Worm (Caenorhabditis elegans) whole organism, L4 larva: ENCODE data around the gene gpb-1.
"Not testable (repeated sequence)": the region's sequence is repeated elsewhere in the genome, so short reads cannot be mapped to it uniquely, and the experiment has no call there.

Experiments used
- D1046.2 ChIP-seq: fragments of 200-800 bp; sonication (Bioruptor generic); IDR thresholded peaks from 2 replicates; pipeline ENCODE4 v1.3.6; 2022; ENCODE audit warnings: missing genetic modification characterization, missing compliant biosample characterization
- F10B5.3 ChIP-seq: sonication (generic microtip); optimal IDR thresholded peaks from 2 replicates; lab custom pipeline; 2016; ENCODE audit warnings: mild to moderate bottlenecking, missing genetic modification characterization, missing compliant biosample characterization
- F26F4.8 ChIP-seq: fragments of 200-800 bp; sonication (Bioruptor generic); conservative IDR thresholded peaks from 2 replicates; pipeline ENCODE4 v1.3.6; 2022; ENCODE audit warnings: missing genetic modification characterization, missing compliant biosample characterization
- F37D6.2 ChIP-seq: sonication (generic microtip); optimal IDR thresholded peaks from 2 replicates; lab custom pipeline; 2016; ENCODE audit warnings: mild to moderate bottlenecking, missing genetic modification characterization, missing compliant biosample characterization
- F44E2.7 ChIP-seq: fragments of 200-800 bp; sonication (Bioruptor generic); IDR thresholded peaks from 2 replicates; pipeline ENCODE4 v2.1.2; 2022; ENCODE audit warnings: missing genetic modification characterization, missing compliant biosample characterization
- T20F7.1 ChIP-seq: fragments of 200-800 bp; sonication (Bioruptor generic); optimal IDR thresholded peaks from 2 replicates; lab custom pipeline; 2018; ENCODE audit warnings: mild to moderate bottlenecking, missing genetic modification characterization, missing compliant biosample characterization
- Y105C5A.15 ChIP-seq: fragments of 200-800 bp; sonication (Bioruptor generic); IDR thresholded peaks from 2 replicates; pipeline ENCODE4 v1.3.6; 2022; ENCODE audit warnings: missing genetic modification characterization, missing compliant biosample characterization
- Y48G9A.11 ChIP-seq: fragments of 200-800 bp; sonication (Bioruptor generic); IDR thresholded peaks from 2 replicates; pipeline ENCODE4 v1.3.6; 2022; ENCODE audit warnings: missing genetic modification reagents, missing genetic modification characterization, missing compliant biosample characterization
- Y5F2A.4 ChIP-seq: fragments of 200-800 bp; sonication (Bioruptor generic); optimal IDR thresholded peaks from 2 replicates; lab custom pipeline; 2018; ENCODE audit warnings: mild to moderate bottlenecking, missing genetic modification characterization, missing compliant biosample characterization
- ZK337.2 ChIP-seq: fragments of 200-800 bp; sonication (Bioruptor generic); IDR thresholded peaks from 2 replicates; pipeline ENCODE4 v1.3.6; 2022; ENCODE audit warnings: missing genetic modification reagents, missing genetic modification characterization, missing compliant biosample characterization
- ceh-32 ChIP-seq: sonication (generic microtip); optimal IDR thresholded peaks from 2 replicates; lab custom pipeline; 2016; ENCODE audit warnings: mild to moderate bottlenecking, missing genetic modification characterization, missing compliant biosample characterization; ENCODE audit not compliant: poor library complexity
- ctbp-1 ChIP-seq: fragments of 200-800 bp; sonication (Bioruptor generic); IDR thresholded peaks from 2 replicates; pipeline ENCODE4 v1.3.6; 2022; ENCODE audit warnings: missing genetic modification reagents, missing genetic modification characterization, missing compliant biosample characterization
- daf-16 ChIP-seq, 3 experiments: sonication (generic microtip); optimal IDR thresholded peaks; 2 replicates each; lab custom pipeline; 2016 to 2017; ENCODE audit warnings: missing genetic modification characterization in 3 of 3, missing genetic modification reagents in 3 of 3, mild to moderate bottlenecking in 2 of 3, missing compliant biosample characterization in 2 of 3, missing biosample characterization in 1 of 3, moderate library complexity in 1 of 3
- dmd-8 ChIP-seq: fragments of 200-800 bp; sonication (Bioruptor generic); IDR thresholded peaks from 2 replicates; pipeline ENCODE4 v1.3.6; 2022; ENCODE audit warnings: missing genetic modification characterization, missing compliant biosample characterization
- dmd-9 ChIP-seq: fragments of 200-800 bp; sonication (Bioruptor generic); IDR thresholded peaks from 2 replicates; pipeline ENCODE4 v1.3.6; 2022; ENCODE audit warnings: missing genetic modification reagents, missing genetic modification characterization, missing compliant biosample characterization
- dpl-1 ChIP-seq: fragments of 150-350 bp; optimal IDR thresholded peaks from 2 replicates; lab custom pipeline; 2014; ENCODE audit warnings: missing biosample characterization, missing genetic modification reagents, missing genetic modification characterization
- hmg-1.1 ChIP-seq: fragments of 200-800 bp; sonication (Bioruptor generic); IDR thresholded peaks from 2 replicates; pipeline ENCODE4 v1.3.6; 2022; ENCODE audit warnings: missing genetic modification reagents, missing genetic modification characterization, missing compliant biosample characterization
- jun-1 ChIP-seq: fragments of 150-350 bp; optimal IDR thresholded peaks from 2 replicates; lab custom pipeline; 2014; ENCODE audit warnings: missing biosample characterization, missing genetic modification reagents, missing genetic modification characterization
- lin-13 ChIP-seq: fragments of 150-350 bp; optimal IDR thresholded peaks from 2 replicates; lab custom pipeline; 2014; ENCODE audit warnings: missing biosample characterization, missing genetic modification reagents, missing genetic modification characterization
- lin-38 ChIP-seq: fragments of 200-800 bp; sonication (Bioruptor generic); IDR thresholded peaks from 2 replicates; pipeline ENCODE4 v1.3.6; 2022; ENCODE audit warnings: missing genetic modification reagents, missing genetic modification characterization, missing compliant biosample characterization
- madf-5 ChIP-seq, 2 experiments: fragments of 200-800 bp; sonication (Bioruptor generic); IDR thresholded peaks; 2 replicates each; pipeline ENCODE4 v1.3.6; 2022; ENCODE audit warnings: missing compliant biosample characterization in 2 of 2, missing genetic modification characterization in 2 of 2
- madf-9 ChIP-seq: fragments of 200-800 bp; sonication (Bioruptor generic); conservative IDR thresholded peaks from 2 replicates; pipeline ENCODE4 v1.3.6; 2022; ENCODE audit warnings: missing genetic modification reagents, missing genetic modification characterization, missing compliant biosample characterization
- mdl-1 ChIP-seq, 2 experiments: fragments of 150-350 bp in 1 of 2; sonication (generic microtip) in 1 of 2; optimal IDR thresholded peaks; 2 replicates each; lab custom pipeline; 2014 to 2017; ENCODE audit warnings: missing biosample characterization in 2 of 2, missing genetic modification characterization in 2 of 2
- mep-1 ChIP-seq: fragments of 150-350 bp; sonication (generic microtip); optimal IDR thresholded peaks from 3 replicates; lab custom pipeline; 2014; ENCODE audit warnings: missing biosample characterization, missing genetic modification characterization
- mxl-2 ChIP-seq: fragments of 200-800 bp; sonication (Bioruptor generic); conservative IDR thresholded peaks from 2 replicates; pipeline ENCODE4 v1.3.6; 2022; ENCODE audit warnings: missing genetic modification reagents, missing genetic modification characterization, missing compliant biosample characterization
- mxl-3 ChIP-seq: fragments of 200-800 bp; sonication (Bioruptor generic); optimal IDR thresholded peaks from 2 replicates; lab custom pipeline; 2018; ENCODE audit warnings: mild to moderate bottlenecking, missing genetic modification characterization, missing compliant biosample characterization
- nhr-10 ChIP-seq: fragments of 150-350 bp; optimal IDR thresholded peaks from 2 replicates; lab custom pipeline; 2014; ENCODE audit warnings: missing biosample characterization, missing genetic modification characterization
- nhr-102 ChIP-seq: sonication (generic microtip); optimal IDR thresholded peaks from 2 replicates; lab custom pipeline; 2016; ENCODE audit warnings: mild to moderate bottlenecking, missing genetic modification characterization, moderate library complexity, missing compliant biosample characterization
- nhr-25 ChIP-seq: sonication (generic microtip); optimal IDR thresholded peaks from 2 replicates; lab custom pipeline; 2017; ENCODE audit warnings: missing genetic modification characterization, mild to moderate bottlenecking, missing compliant biosample characterization, antibody characterized with exemption, moderate library complexity, borderline replicate concordance; ENCODE audit not compliant: insufficient read depth
- nhr-28 ChIP-seq: fragments of 150-350 bp; optimal IDR thresholded peaks from 2 replicates; lab custom pipeline; 2014; ENCODE audit warnings: missing biosample characterization, missing genetic modification characterization
- nhr-41 ChIP-seq: fragments of 200-800 bp; sonication (Bioruptor generic); IDR thresholded peaks from 2 replicates; pipeline ENCODE4 v1.3.6; 2022; ENCODE audit warnings: missing genetic modification reagents, missing genetic modification characterization, missing compliant biosample characterization
- nhr-42 ChIP-seq: fragments of 200-800 bp; sonication (Bioruptor generic); IDR thresholded peaks from 2 replicates; pipeline ENCODE4 v1.3.6; 2022; ENCODE audit warnings: missing genetic modification characterization, missing compliant biosample characterization
- nhr-48 ChIP-seq: sonication (generic microtip); optimal IDR thresholded peaks from 2 replicates; lab custom pipeline; 2016; ENCODE audit warnings: mild to moderate bottlenecking, missing genetic modification characterization, missing compliant biosample characterization
- set-16 ChIP-seq: fragments of 200-800 bp; sonication (Bioruptor generic); IDR thresholded peaks from 2 replicates; pipeline ENCODE4 v1.3.6; 2022; ENCODE audit warnings: missing genetic modification reagents, missing genetic modification characterization, missing compliant biosample characterization
- snpc-1.2 ChIP-seq: fragments of 200-800 bp; sonication (Bioruptor generic); IDR thresholded peaks from 2 replicates; pipeline ENCODE4 v1.3.6; 2022; ENCODE audit warnings: missing genetic modification reagents, missing genetic modification characterization, missing compliant biosample characterization
- spr-1 ChIP-seq: sonication (generic microtip); optimal IDR thresholded peaks from 2 replicates; lab custom pipeline; 2016; ENCODE audit warnings: mild to moderate bottlenecking, missing genetic modification characterization, missing compliant biosample characterization
- tag-97 ChIP-seq: fragments of 200-800 bp; sonication (Bioruptor generic); IDR thresholded peaks from 2 replicates; pipeline ENCODE4 v1.3.6; 2022; ENCODE audit warnings: missing genetic modification characterization, missing compliant biosample characterization
- tra-1 ChIP-seq: fragments of 200-800 bp; sonication (Bioruptor generic); IDR thresholded peaks from 2 replicates; pipeline ENCODE4 v1.3.6; 2022; ENCODE audit warnings: missing genetic modification reagents, missing genetic modification characterization, missing compliant biosample characterization
- unc-62 ChIP-seq, 3 experiments: fragments of 150-350 bp in 1 of 3; sonication (generic microtip); optimal IDR thresholded peaks in 2 of 3; peaks in 1 of 3; 1 replicate in 1 of 3; 2 replicates in 2 of 3; lab custom pipeline; 2014 to 2017; ENCODE audit warnings: missing biosample characterization in 3 of 3, missing genetic modification characterization in 3 of 3, missing genetic modification reagents in 3 of 3, missing genotype in 1 of 3
- zfp-3 ChIP-seq: fragments of 200-800 bp; sonication (Bioruptor generic); conservative IDR thresholded peaks from 2 replicates; pipeline ENCODE4 v1.3.6; 2022; ENCODE audit warnings: missing genetic modification reagents, missing genetic modification characterization, missing compliant biosample characterization
- zip-11 ChIP-seq: fragments of 200-800 bp; sonication (Bioruptor generic); IDR thresholded peaks from 2 replicates; pipeline ENCODE4 v1.3.6; 2022; ENCODE audit warnings: missing genetic modification characterization, missing compliant biosample characterization

gpb-1 gene

ce11 chrII:11759277-11759676 is 10.9 kb upstream of the gpb-1 start, which contains the start of the genes F44E5.4 and F44E5.5 (continued):
- TF ChIP-seq dmd-8 (GFP tag; lab: Robert Waterston, UW) (peak; percentile 91), ceh-32 (peak; percentile 42), jun-1 (tag; lab: Kevin White, UChicago) (peak; percentile 84), dpl-1 (GFP tag; lab: Kevin White, UChicago) (peak; percentile 46), nhr-41 (GFP tag; lab: Robert Waterston, UW) (peak; percentile 99), F37D6.2 (tag; lab: Kevin White, UChicago) (peak; percentile 93), madf-9 (GFP tag; lab: Robert Waterston, UW) (peak; percentile 96), nhr-42 (GFP tag; lab: Robert Waterston, UW) (peak; percentile 97), T20F7.1 (GFP tag; lab: Kevin White, UChicago) (peak; percentile 81), snpc-1.2 (peak; percentile 96), nhr-10 (tag; lab: Kevin White, UChicago) (peak; percentile 82), Y105C5A.15 (GFP tag; lab: Robert Waterston, UW) (peak; percentile 100), zfp-3 (peak; percentile 100), ZK337.2 (GFP tag; lab: Robert Waterston, UW) (peak; percentile 80), dmd-9 (GFP tag; lab: Robert Waterston, UW) (peak; percentile 98), lin-38 (GFP tag; lab: Robert Waterston, UW) (peak; percentile 91), F10B5.3 (tag; lab: Kevin White, UChicago) (peak; percentile 89), set-16 (GFP tag; lab: Robert Waterston, UW) (peak; percentile 99), Y5F2A.4 (GFP tag; lab: Kevin White, UChicago) (peak; percentile 89), Y48G9A.11 (peak; percentile 95), ctbp-1 (GFP tag; lab: Robert Waterston, UW) (peak; percentile 100), nhr-48 (tag; lab: Kevin White, UChicago) (peak; percentile 89), F26F4.8 (GFP tag; lab: Robert Waterston, UW) (peak; percentile 83; the same call in 1 of the 2 replicates), tra-1 (peak; percentile 100), zip-11 (GFP tag; lab: Robert Waterston, UW) (peak; percentile 95), mep-1 (tag; lab: Kevin White, UChicago) (peak; percentile 81), hmg-1.1 (GFP tag; lab: Robert Waterston, UW) (peak; percentile 99), mxl-3 (GFP tag; lab: Kevin White, UChicago) (peak; percentile 87), mxl-2 (GFP tag; lab: Robert Waterston, UW) (peak; percentile 94), nhr-28 (peak; percentile 65), daf-16 (GFP tag; optimal IDR thresholded peaks at IDR 0.05; lab: Kevin White, UChicago) (peak; percentile 39 to 97), daf-16 (tag; optimal IDR thresholded peaks at IDR 0.05; lab: Kevin White, UChicago) (peak; percentile 58), madf-5 (GFP tag; IDR thresholded peaks at IDR 0.05; lab: Robert Waterston, UW) (peak; percentile 99), nhr-25 (tag; lab: Kevin White, UChicago) (peak; percentile 68), F44E2.7 (GFP tag; lab: Robert Waterston, UW) (peak; percentile 95), unc-62 (GFP tag; optimal IDR thresholded peaks at IDR 0.05 in 1 of 2; lab: Kevin White, UChicago) (peak in 1 of 2 experiments; percentile 96), lin-13 (GFP tag; lab: Kevin White, UChicago) (peak; percentile 64), mdl-1 (tag; optimal IDR thresholded peaks at IDR 0.05; lab: Kevin White, UChicago) (peak in 1 of 2 experiments; percentile 45), tag-97 (peak; percentile 100), D1046.2 (GFP tag; lab: Robert Waterston, UW) (peak; percentile 98), nhr-102 (tag; lab: Kevin White, UChicago) (peak; percentile 93), spr-1 (tag; lab: Kevin White, UChicago) (peak; percentile 89)
- not testable (repeated sequence) for TF ChIP-seq unc-62 (tag; optimal IDR thresholded peaks at IDR 0.05; lab: Kevin White, UChicago)
